Fruit fly (Drosophila melanogaster): ENCODE measurements around the gene dan.
A peak's percentile ranks its signal among the peaks of the same experiment; 100 is the strongest.

The dan gene

dm6 chr3R:25215123-25215522, 30.9 kb downstream of the dan start, which contains the start of gene Saysd1 (continued):
- TF ChIP-seq Neu2 (GFP tag; optimal IDR thresholded peaks at IDR 0.05; ENCODE audit: borderline replicate concordance) (no peak), amos (GFP tag; IDR thresholded peaks at IDR 0.05; ENCODE audit: partially characterized antibody) (peak; percentile 79), CG8089 (GFP tag; optimal IDR thresholded peaks at IDR 0.05) (no peak), CG4360 (GFP tag; IDR thresholded peaks at IDR 0.05) (peak; percentile 53; the same call in 1 of the 2 replicates), vvl (GFP tag; IDR thresholded peaks at IDR 0.05) (peak; percentile 60), CG11247 (GFP tag; IDR thresholded peaks at IDR 0.05) (peak; percentile 62), CG13296 (GFP tag; optimal IDR thresholded peaks at IDR 0.05) (no peak), CG8944 (GFP tag; optimal IDR thresholded peaks at IDR 0.05) (no peak), CG14860 (GFP tag; IDR thresholded peaks at IDR 0.05; ENCODE audit: partially characterized antibody) (peak; percentile 80), CG7987 (GFP tag; optimal IDR thresholded peaks at IDR 0.05) (peak; percentile 11), pb (GFP tag; optimal IDR thresholded peaks at IDR 0.05) (peak; percentile 7), ci (GFP tag; IDR thresholded peaks at IDR 0.05) (0 out of 3 replicates have a peak, but pooled peaks have one; percentile 17), Oaz (GFP tag; IDR thresholded peaks at IDR 0.05) (no peak), CG2129 (GFP tag; IDR thresholded peaks at IDR 0.05; ENCODE audit: partially characterized antibody) (peak; percentile 70), hb (GFP tag; IDR thresholded peaks at IDR 0.05; ENCODE audit: partially characterized antibody) (peak; percentile 85), inv (GFP tag; IDR thresholded peaks at IDR 0.05; ENCODE audit: partially characterized antibody) (peak; percentile 60; the same call in 1 of the 2 replicates), Ada2b (GFP tag; IDR thresholded peaks at IDR 0.05) (peak; percentile 48; the same call in 1 of the 2 replicates), repo (GFP tag; optimal IDR thresholded peaks at IDR 0.05) (peak; percentile 15), lbe (GFP tag; optimal IDR thresholded peaks at IDR 0.05) (peak; percentile 26), CG7963 (GFP tag; IDR thresholded peaks at IDR 0.05; ENCODE audit: partially characterized antibody) (peak; percentile 90), CG11085 (GFP tag; IDR thresholded peaks at IDR 0.05) (0 out of 2 replicates have a peak, but pooled peaks have one; percentile 8), dpn (GFP tag; optimal IDR thresholded peaks at IDR 0.05) (peak in 1 of 2 experiments; percentile 13), insv (GFP tag; optimal IDR thresholded peaks at IDR 0.05) (no peak), gcm2 (GFP tag; optimal IDR thresholded peaks at IDR 0.05) (no peak), B-H2 (GFP tag; optimal IDR thresholded peaks at IDR 0.05) (no peak), CG4730 (GFP tag; IDR thresholded peaks at IDR 0.05) (peak; percentile 24; the same call in 1 of the 2 replicates), wek (GFP tag; optimal IDR thresholded peaks at IDR 0.05) (peak; percentile 62), gcm (GFP tag; optimal IDR thresholded peaks at IDR 0.05) (no peak), CG17328 (GFP tag; IDR thresholded peaks at IDR 0.05) (no peak), CG9876 (GFP tag; optimal IDR thresholded peaks at IDR 0.05) (no peak), CG18599 (GFP tag; optimal IDR thresholded peaks at IDR 0.05) (peak; percentile 32), unc-4 (GFP tag; IDR thresholded peaks at IDR 0.05; ENCODE audit: partially characterized antibody) (peak; percentile 83), dmrt99B (tag; optimal IDR thresholded peaks at IDR 0.05) (no peak), CG4282 (GFP tag; optimal IDR thresholded peaks at IDR 0.05) (no peak), pzg (GFP tag; optimal IDR thresholded peaks at IDR 0.05) (peak; percentile 43), CG4854 (GFP tag; optimal IDR thresholded peaks at IDR 0.05) (peak; percentile 14), tgo (GFP tag; IDR thresholded peaks at IDR 0.05) (peak; percentile 21; the same call in 2 of the 3 replicates), CG13287 (GFP tag; IDR thresholded peaks at IDR 0.05; ENCODE audit: partially characterized antibody) (peak; percentile 91), Bteb2 (GFP tag; optimal IDR thresholded peaks at IDR 0.05) (no peak), E2f1 (GFP tag; IDR thresholded peaks at IDR 0.05) (0 out of 2 replicates have a peak, but pooled peaks have one; percentile 28), run (tag; optimal IDR thresholded peaks at IDR 0.05) (no peak), chinmo (GFP tag; IDR thresholded peaks at IDR 0.05; ENCODE audit: partially characterized antibody) (peak; percentile 82; the same call in 1 of the 4 replicates), CG14710 (tag; optimal IDR thresholded peaks at IDR 0.05) (peak; percentile 25), Dbx (GFP tag; IDR thresholded peaks at IDR 0.05) (peak; percentile 45; the same call in 1 of the 3 replicates), NFAT (GFP tag; IDR thresholded peaks at IDR 0.05) (peak; percentile 47; the same call in 1 of the 2 replicates), Ets97D (GFP tag; optimal IDR thresholded peaks at IDR 0.05) (peak; percentile 26), ara (GFP tag; IDR thresholded peaks at IDR 0.05) (0 out of 2 replicates have a peak, but pooled peaks have one; percentile 29), CG6175 (GFP tag; IDR thresholded peaks at IDR 0.05) (peak; percentile 35; the same call in 1 of the 3 replicates), CG33557 (GFP tag; optimal IDR thresholded peaks at IDR 0.05) (peak; percentile 11)

All from whole organism, embryonic.